Worm (Caenorhabditis elegans): Measurements from ENCODE around the gene hsp-90.

hsp-90 gene

DNA sequence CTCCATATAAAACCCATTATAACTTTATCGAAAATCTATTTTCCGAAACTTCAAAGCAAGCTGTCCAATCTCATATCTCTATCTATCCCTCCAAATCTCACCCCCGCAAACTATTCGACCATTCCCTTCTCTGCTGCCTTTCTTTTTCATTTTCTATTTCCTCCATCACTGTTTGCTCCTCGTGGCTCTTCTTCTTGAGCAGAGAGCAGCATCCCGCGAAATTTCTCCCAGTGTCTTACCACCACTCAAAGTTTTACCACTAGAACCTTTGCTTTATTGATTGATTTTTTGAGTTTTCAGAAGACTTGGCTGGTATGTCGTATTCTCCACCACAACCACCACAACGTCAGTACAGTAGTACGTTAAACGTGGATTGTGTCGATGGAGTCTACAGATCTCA, 44.6 kb downstream of the hsp-90 start, which contains the start of gene oig-3:
Gene oig-3, plus strand, starts transcription at position 301 of the 400 bp plus-strand sequence.
- TF ChIP-seq lin-39 (tag; optimal IDR thresholded peaks at IDR 0.05) (no peak), nhr-21 (tag; optimal IDR thresholded peaks at IDR 0.05) (no peak), lsy-2 (tag; optimal IDR thresholded peaks at IDR 0.05) (no peak), R02D3.7 (tag; optimal IDR thresholded peaks at IDR 0.05) (no peak)

DNA sequence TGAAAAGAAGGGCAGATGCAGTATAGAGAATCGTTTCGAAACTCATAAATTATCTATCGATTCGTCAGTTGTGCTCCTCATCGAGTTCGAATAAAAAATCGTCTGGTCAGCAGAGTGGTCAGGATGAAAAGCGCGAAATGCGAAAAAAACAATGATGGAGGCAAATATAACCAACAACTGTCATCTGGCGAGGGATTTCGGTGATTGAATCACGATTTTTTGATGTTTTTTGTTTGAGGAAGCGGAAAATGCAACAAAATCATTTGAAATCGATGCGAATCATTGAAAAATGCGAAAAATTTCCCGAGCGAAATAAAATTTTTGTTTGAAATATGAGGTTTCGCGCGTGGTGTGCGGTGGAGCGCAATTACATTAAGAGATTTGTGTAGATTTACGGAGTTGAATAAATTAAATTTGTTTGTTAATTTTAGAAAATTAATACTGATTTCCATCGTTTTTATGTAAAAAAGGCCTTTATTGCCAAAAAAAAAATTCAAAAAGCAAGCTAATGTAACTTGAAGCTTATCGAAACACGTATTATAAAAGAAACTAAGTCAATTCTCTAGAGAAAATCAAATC, 49.6 kb downstream of the hsp-90 start, which contains the start of gene unc-61:
Gene unc-61, minus strand, starts transcription at position 51 of the 579 bp plus-strand sequence.
- TF ChIP-seq nhr-25 (tag; optimal IDR thresholded peaks at IDR 0.05) (no peak), ceh-16 (tag; optimal IDR thresholded peaks at IDR 0.05) (no peak), sem-4 (tag; optimal IDR thresholded peaks at IDR 0.05) (no peak), nhr-10 (tag; optimal IDR thresholded peaks at IDR 0.05) (no peak), unc-39 (tag; optimal IDR thresholded peaks at IDR 0.05) (no peak), fos-1 (tag; optimal IDR thresholded peaks at IDR 0.05) (no peak), mbf-1 (tag; optimal IDR thresholded peaks at IDR 0.05) (no peak), gmeb-1 (tag; optimal IDR thresholded peaks at IDR 0.05) (peak; percentile 83), unc-55 (GFP tag; optimal IDR thresholded peaks at IDR 0.05) (peak; percentile 60), aly-2 (tag; optimal IDR thresholded peaks at IDR 0.05) (no peak), nhr-21 (tag; optimal IDR thresholded peaks at IDR 0.05) (no peak), elt-3 (tag; optimal IDR thresholded peaks at IDR 0.05) (no peak), alr-1 (tag; optimal IDR thresholded peaks at IDR 0.05) (no peak), R02D3.7 (tag; optimal IDR thresholded peaks at IDR 0.05) (peak; percentile 65), skn-1 (tag; optimal IDR thresholded peaks at IDR 0.05) (no peak), lin-11 (tag; optimal IDR thresholded peaks at IDR 0.05) (no peak), lsy-2 (tag; optimal IDR thresholded peaks at IDR 0.05) (no peak), peb-1 (tag; optimal IDR thresholded peaks at IDR 0.05) (no peak), zag-1 (tag; optimal IDR thresholded peaks at IDR 0.05) (no peak), nhr-129 (tag; optimal IDR thresholded peaks at IDR 0.05) (peak; percentile 7), snpc-4 (tag; optimal IDR thresholded peaks at IDR 0.05) (no peak), C34F6.9 (tag; optimal IDR thresholded peaks at IDR 0.05) (peak; percentile 48), mdl-1 (tag; optimal IDR thresholded peaks at IDR 0.05) (no peak), ceh-82 (tag; optimal IDR thresholded peaks at IDR 0.05) (no peak), nhr-23 (tag; optimal IDR thresholded peaks at IDR 0.05) (no peak), mab-5 (tag; optimal IDR thresholded peaks at IDR 0.05) (no peak), sma-9 (GFP tag; optimal IDR thresholded peaks at IDR 0.05) (no peak), sma-9 (tag; optimal IDR thresholded peaks at IDR 0.05) (no peak)

DNA sequence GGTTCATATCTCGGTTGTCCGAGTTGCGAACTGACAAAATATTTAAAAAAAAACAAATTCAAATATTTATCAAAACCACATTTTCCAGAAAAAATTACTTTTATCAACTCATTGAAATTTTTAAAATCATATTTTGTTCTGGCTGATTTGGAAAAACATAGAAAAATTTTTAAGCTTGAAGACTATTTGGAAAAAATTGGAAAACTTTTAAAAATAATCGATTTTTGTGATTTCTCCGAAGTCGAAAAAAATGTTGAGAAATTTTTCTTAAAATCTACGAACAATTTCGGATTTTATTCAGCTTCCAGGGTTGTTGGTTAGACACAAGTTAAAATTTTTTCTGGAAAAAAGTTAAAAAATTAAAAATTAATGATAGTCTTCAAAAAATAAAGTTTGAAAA, 52.1 kb downstream of the hsp-90 start, which contains the start of gene Y50E8A.5:
Gene Y50E8A.5, minus strand, starts transcription at position 101 of the 400 bp plus-strand sequence.
- no peak for TF ChIP-seq ztf-4 (tag; optimal IDR thresholded peaks at IDR 0.05)
- TF ChIP-seq sem-4 (tag; optimal IDR thresholded peaks at IDR 0.05), result no peak
- no peak for TF ChIP-seq ZK546.5 (tag; optimal IDR thresholded peaks at IDR 0.05)
- no peak for TF ChIP-seq lin-11 (tag; optimal IDR thresholded peaks at IDR 0.05)
- TF ChIP-seq fos-1 (tag; optimal IDR thresholded peaks at IDR 0.05), result no peak
- TF ChIP-seq gmeb-1 (tag; optimal IDR thresholded peaks at IDR 0.05), result no peak
- TF ChIP-seq peb-1 (tag; optimal IDR thresholded peaks at IDR 0.05), result no peak
- TF ChIP-seq nhr-23 (tag; optimal IDR thresholded peaks at IDR 0.05), result no peak
- no peak for TF ChIP-seq C34F6.9 (tag; optimal IDR thresholded peaks at IDR 0.05)
- no peak for TF ChIP-seq sma-9 (GFP tag; optimal IDR thresholded peaks at IDR 0.05)
- TF ChIP-seq sma-9 (tag; optimal IDR thresholded peaks at IDR 0.05), result no peak
- TF ChIP-seq nhr-77 (tag; optimal IDR thresholded peaks at IDR 0.05), result no peak
- TF ChIP-seq nhr-129 (tag; optimal IDR thresholded peaks at IDR 0.05), result no peak
- TF ChIP-seq unc-62 (GFP tag; optimal IDR thresholded peaks at IDR 0.05), result no peak
- TF ChIP-seq mab-5 (tag; optimal IDR thresholded peaks at IDR 0.05), result no peak
- TF ChIP-seq mbf-1 (tag; optimal IDR thresholded peaks at IDR 0.05), result no peak
- no peak for TF ChIP-seq mdl-1 (tag; optimal IDR thresholded peaks at IDR 0.05)
- TF ChIP-seq aly-2 (tag; optimal IDR thresholded peaks at IDR 0.05), result no peak
- no peak for TF ChIP-seq ceh-82 (tag; optimal IDR thresholded peaks at IDR 0.05)
- TF ChIP-seq zag-1 (tag; optimal IDR thresholded peaks at IDR 0.05), result no peak
- TF ChIP-seq R02D3.7 (tag; optimal IDR thresholded peaks at IDR 0.05), result no peak

Data from whole organism, L2 larva.